Worm (Caenorhabditis elegans): ENCODE measurements around the gene T23F11.11.

Gene T23F11.11

DNA sequence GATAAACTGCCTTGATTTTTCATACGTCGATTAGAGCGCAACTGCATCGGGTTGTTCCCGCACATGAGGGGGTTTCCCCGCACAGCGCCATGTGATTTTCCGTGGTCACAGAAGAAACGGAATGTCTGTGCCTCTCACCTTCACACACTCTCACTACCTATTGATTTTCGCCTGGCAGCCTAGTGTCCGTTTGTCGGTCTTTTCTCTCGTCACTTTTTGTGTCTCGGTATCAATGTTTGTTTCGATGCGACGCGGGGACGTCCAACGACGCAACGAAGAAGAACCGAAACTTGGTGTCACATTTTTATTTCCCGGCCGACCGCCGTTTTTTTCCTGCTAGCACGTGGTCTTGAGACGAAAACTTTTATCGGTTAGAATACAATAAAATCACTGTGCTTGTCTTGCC lies 22.0 kb downstream of the T23F11.11 start:
- TF ChIP-seq ets-7 (tag; optimal IDR thresholded peaks at IDR 0.05) (no peak), hmbx-1 (tag; optimal IDR thresholded peaks at IDR 0.05) (no peak), flt-1 (GFP tag; IDR thresholded peaks at IDR 0.05) (0 out of 2 replicates have a peak, but pooled peaks have one; percentile 4), F13C5.2 (tag; optimal IDR thresholded peaks at IDR 0.05) (peak; percentile 63), aly-1 (tag; optimal IDR thresholded peaks at IDR 0.05) (no peak), hmg-4 (GFP tag; optimal IDR thresholded peaks at IDR 0.05) (peak; percentile 57)

ce11 chrIII:4647878-4648277 lies 23.5 kb downstream of the T23F11.11 start, which contains the start of gene T23F11.6:
Gene T23F11.6 (minus strand): TSS chrIII:4647922.
- TF ChIP-seq hmg-4 (GFP tag; optimal IDR thresholded peaks at IDR 0.05) (no peak), flt-1 (GFP tag; IDR thresholded peaks at IDR 0.05) (no peak), hnd-1 (tag; optimal IDR thresholded peaks at IDR 0.05) (no peak), hmbx-1 (tag; optimal IDR thresholded peaks at IDR 0.05) (no peak), B0310.2 (tag; optimal IDR thresholded peaks at IDR 0.05) (no peak), tra-4 (tag; optimal IDR thresholded peaks at IDR 0.05) (no peak), tbx-37 (GFP tag; conservative IDR thresholded peaks at IDR 0.05) (no peak), ama-1 (optimal IDR thresholded peaks at IDR 0.05) (no peak), F13C5.2 (tag; optimal IDR thresholded peaks at IDR 0.05) (no peak), ceh-36 (tag; optimal IDR thresholded peaks at IDR 0.05) (no peak), aly-1 (tag; optimal IDR thresholded peaks at IDR 0.05) (no peak)

ce11 chrIII:4647341-4647740 lies 24.1 kb downstream of the T23F11.11 start:
- no peak for TF ChIP-seq pes-1 (GFP tag; IDR thresholded peaks at IDR 0.05)
- TF ChIP-seq tbx-37 (GFP tag; conservative IDR thresholded peaks at IDR 0.05), result no peak
- TF ChIP-seq flt-1 (GFP tag; IDR thresholded peaks at IDR 0.05), result no peak
- TF ChIP-seq scrt-1 (GFP tag; IDR thresholded peaks at IDR 0.05), result no peak
- TF ChIP-seq F13C5.2 (tag; optimal IDR thresholded peaks at IDR 0.05), result no peak
- TF ChIP-seq ama-1 (optimal IDR thresholded peaks at IDR 0.05), result no peak
- TF ChIP-seq tra-4 (tag; optimal IDR thresholded peaks at IDR 0.05), result no peak
- TF ChIP-seq sea-1 (GFP tag; conservative IDR thresholded peaks at IDR 0.05), result no peak
- TF ChIP-seq hmbx-1 (tag; optimal IDR thresholded peaks at IDR 0.05), result no peak
- TF ChIP-seq aly-1 (tag; optimal IDR thresholded peaks at IDR 0.05), result no peak

- TF ChIP-seq tbx-37 (GFP tag; conservative IDR thresholded peaks at IDR 0.05) (no peak), ceh-13 (GFP tag; optimal IDR thresholded peaks at IDR 0.05) (no peak), flt-1 (GFP tag; IDR thresholded peaks at IDR 0.05) (no peak), hmbx-1 (tag; optimal IDR thresholded peaks at IDR 0.05) (no peak), sea-1 (GFP tag; conservative IDR thresholded peaks at IDR 0.05) (no peak), hnd-1 (tag; optimal IDR thresholded peaks at IDR 0.05) (no peak), F13C5.2 (tag; optimal IDR thresholded peaks at IDR 0.05) (no peak), aly-1 (tag; optimal IDR thresholded peaks at IDR 0.05) (no peak), tra-4 (tag; optimal IDR thresholded peaks at IDR 0.05) (no peak), ets-7 (tag; optimal IDR thresholded peaks at IDR 0.05) (no peak), B0310.2 (tag; optimal IDR thresholded peaks at IDR 0.05) (no peak), pes-1 (GFP tag; IDR thresholded peaks at IDR 0.05) (no peak), ama-1 (optimal IDR thresholded peaks at IDR 0.05) (no peak), hmg-4 (GFP tag; optimal IDR thresholded peaks at IDR 0.05) (no peak), ceh-36 (tag; optimal IDR thresholded peaks at IDR 0.05) (no peak), scrt-1 (GFP tag; IDR thresholded peaks at IDR 0.05) (no peak)
Observed at ce11 chrIII:4646246-4646645, 25.1 kb downstream of the T23F11.11 start, which contains the start of gene pqn-29. Gene pqn-29 (minus strand): TSS chrIII:4646346.

- TF ChIP-seq aly-1 (tag; optimal IDR thresholded peaks at IDR 0.05) (no peak), hmg-4 (GFP tag; optimal IDR thresholded peaks at IDR 0.05) (no peak), tbx-11 (GFP tag; IDR thresholded peaks at IDR 0.05) (no peak), ceh-13 (GFP tag; optimal IDR thresholded peaks at IDR 0.05) (no peak), tbx-37 (GFP tag; conservative IDR thresholded peaks at IDR 0.05) (no peak), tra-4 (tag; optimal IDR thresholded peaks at IDR 0.05) (no peak), ets-7 (tag; optimal IDR thresholded peaks at IDR 0.05) (no peak), sea-1 (GFP tag; conservative IDR thresholded peaks at IDR 0.05) (no peak), ama-1 (optimal IDR thresholded peaks at IDR 0.05) (no peak), ceh-36 (tag; optimal IDR thresholded peaks at IDR 0.05) (no peak), scrt-1 (GFP tag; IDR thresholded peaks at IDR 0.05) (no peak), B0310.2 (tag; optimal IDR thresholded peaks at IDR 0.05) (no peak)
Observed at ce11 chrIII:4643262-4643661, 28.1 kb downstream of the T23F11.11 start, which contains the start of gene pfas-1. Gene pfas-1 (minus strand): TSS chrIII:4643310.

- TF ChIP-seq tra-4 (tag; optimal IDR thresholded peaks at IDR 0.05) (no peak), hmg-4 (GFP tag; optimal IDR thresholded peaks at IDR 0.05) (no peak), ceh-36 (tag; optimal IDR thresholded peaks at IDR 0.05) (no peak), sea-1 (GFP tag; conservative IDR thresholded peaks at IDR 0.05) (no peak), tbx-11 (GFP tag; IDR thresholded peaks at IDR 0.05) (no peak), aly-1 (tag; optimal IDR thresholded peaks at IDR 0.05) (no peak), F13C5.2 (tag; optimal IDR thresholded peaks at IDR 0.05) (no peak), flt-1 (GFP tag; IDR thresholded peaks at IDR 0.05) (no peak)
Observed at ce11 chrIII:4634947-4635346, 36.4 kb downstream of the T23F11.11 start, which contains the start of gene clec-153. Gene clec-153 (plus strand): TSS chrIII:4635247.

DNA sequence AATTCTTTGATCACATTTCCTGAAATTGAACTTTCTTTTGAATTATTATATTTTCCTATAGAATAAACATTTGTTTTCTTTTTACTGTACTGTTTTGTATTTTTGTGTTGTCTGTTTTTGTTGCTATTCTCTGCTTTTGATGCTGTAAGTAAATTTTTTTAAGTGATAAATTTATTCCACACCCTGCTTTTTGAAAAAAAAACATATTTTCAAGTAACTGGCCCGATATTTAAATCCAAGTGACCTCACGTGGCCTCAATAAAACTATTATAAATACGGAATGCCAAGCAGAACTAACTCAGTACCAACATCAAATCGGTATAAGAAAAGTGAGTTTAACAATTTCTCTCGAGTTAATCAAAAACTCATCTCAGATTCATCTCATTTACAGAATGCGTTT lies 43.2 kb downstream of the T23F11.11 start, which contains the start of gene clec-151:
clec-151 (plus strand) TSS at position 301 of the 400 bp plus-strand sequence.
- TF ChIP-seq aly-1 (tag; optimal IDR thresholded peaks at IDR 0.05) (no peak), pes-1 (GFP tag; IDR thresholded peaks at IDR 0.05) (no peak), ama-1 (optimal IDR thresholded peaks at IDR 0.05) (no peak), hmbx-1 (tag; optimal IDR thresholded peaks at IDR 0.05) (no peak), hmg-4 (GFP tag; optimal IDR thresholded peaks at IDR 0.05) (no peak), ceh-36 (tag; optimal IDR thresholded peaks at IDR 0.05) (no peak), ceh-13 (GFP tag; optimal IDR thresholded peaks at IDR 0.05) (no peak), tra-4 (tag; optimal IDR thresholded peaks at IDR 0.05) (no peak), flt-1 (GFP tag; IDR thresholded peaks at IDR 0.05) (no peak), hnd-1 (tag; optimal IDR thresholded peaks at IDR 0.05) (no peak), sea-1 (GFP tag; conservative IDR thresholded peaks at IDR 0.05) (no peak), F13C5.2 (tag; optimal IDR thresholded peaks at IDR 0.05) (no peak)
